Fruit fly (Drosophila melanogaster): Measurements from ENCODE around the gene CG5885.

The CG5885 gene

DNA sequence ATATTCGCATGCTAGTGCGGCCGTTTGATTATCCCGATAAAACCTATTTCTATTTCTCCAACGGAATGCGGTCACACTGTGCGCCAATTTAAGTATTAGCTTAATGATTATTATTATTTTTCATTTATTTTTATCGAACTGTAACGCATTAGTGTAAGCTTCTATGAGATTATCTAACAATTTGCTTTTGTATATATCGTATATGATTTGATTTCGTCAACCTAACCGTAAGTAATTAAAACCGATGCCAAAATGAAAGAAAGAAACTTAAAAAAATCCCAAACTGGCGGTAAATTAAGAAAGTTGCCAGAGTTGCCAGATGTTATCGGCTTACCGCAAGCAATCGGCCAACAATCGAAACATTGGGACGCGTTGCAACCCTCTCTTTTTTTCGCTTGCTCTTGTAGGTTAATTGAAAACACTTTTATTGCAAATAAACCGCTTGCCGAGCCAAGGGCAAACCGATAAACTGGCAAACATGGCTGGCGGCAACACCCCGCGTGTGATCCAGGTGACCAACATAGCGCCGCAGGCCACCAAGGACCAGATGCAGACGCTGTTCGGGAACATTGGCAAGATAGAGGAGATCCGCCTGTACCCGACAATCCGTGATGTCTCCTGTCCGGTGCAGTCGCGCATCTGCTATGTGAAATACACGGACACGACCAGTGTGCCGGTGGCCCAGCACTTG lies 5.4 kb downstream of the CG5885 start, which contains the start of the genes Etl1 and Srp54 (continued):
- TF ChIP-seq bsh (GFP tag; optimal IDR thresholded peaks at IDR 0.05) (no peak), chn (GFP tag; optimal IDR thresholded peaks at IDR 0.05) (no peak), bcd (GFP tag; optimal IDR thresholded peaks at IDR 0.05) (no peak), crp (GFP tag; optimal IDR thresholded peaks at IDR 0.05) (peak in 1 of 2 experiments; percentile 8), Blimp-1 (GFP tag; optimal IDR thresholded peaks at IDR 0.05) (no peak), gem (tag; optimal IDR thresholded peaks at IDR 0.05) (peak; percentile 24), HLH54F (GFP tag; optimal IDR thresholded peaks at IDR 0.05) (no peak), CG2678 (tag; optimal IDR thresholded peaks at IDR 0.05) (peak; percentile 7), CG4617 (GFP tag; optimal IDR thresholded peaks at IDR 0.05; ENCODE audit: borderline replicate concordance) (peak; percentile 30), CG17612 (GFP tag; IDR thresholded peaks at IDR 0.05) (no peak), Gug (GFP tag; IDR thresholded peaks at IDR 0.05) (peak; percentile 39; the same call in 2 of the 4 replicates), HLH4C (GFP tag; IDR thresholded peaks at IDR 0.05; ENCODE audit: partially characterized antibody) (no peak), MTF-1 (GFP tag; optimal IDR thresholded peaks at IDR 0.05; ENCODE audit: borderline replicate concordance) (no peak), Med (GFP tag) (peak; percentile 66), h (optimal IDR thresholded peaks at IDR 0.05) (no peak), sens-2 (GFP tag; IDR thresholded peaks at IDR 0.05) (no peak), nmo (GFP tag; optimal IDR thresholded peaks at IDR 0.05) (peak; percentile 42), row (GFP tag; IDR thresholded peaks at IDR 0.05) (0 out of 3 replicates have a peak, but pooled peaks have one; percentile 21), Opbp (GFP tag; IDR thresholded peaks at IDR 0.05; ENCODE audit: partially characterized antibody) (peak; percentile 4; the same call in 1 of the 3 replicates), bbx (GFP tag; IDR thresholded peaks at IDR 0.05; ENCODE audit: partially characterized antibody) (0 out of 2 replicates have a peak, but pooled peaks have one; percentile 28), Meics (GFP tag; optimal IDR thresholded peaks at IDR 0.05) (no peak), mam (GFP tag; optimal IDR thresholded peaks at IDR 0.05) (no peak), zfh1 (GFP tag; IDR thresholded peaks at IDR 0.05) (peak; percentile 22; the same call in 1 of the 3 replicates), chif (GFP tag; optimal IDR thresholded peaks at IDR 0.05) (no peak), BEAF-32 (GFP tag; optimal IDR thresholded peaks at IDR 0.05) (peak; percentile 63), CG17361 (GFP tag; IDR thresholded peaks at IDR 0.05) (peak; percentile 27; the same call in 1 of the 3 replicates), CG16813 (GFP tag; IDR thresholded peaks at IDR 0.05; ENCODE audit: partially characterized antibody) (0 out of 3 replicates have a peak, but pooled peaks have one; percentile 1), CG8290 (GFP tag; optimal IDR thresholded peaks at IDR 0.05) (peak; percentile 10), CG8290 (tag; optimal IDR thresholded peaks at IDR 0.05) (no peak), phol (tag; optimal IDR thresholded peaks at IDR 0.05) (peak; percentile 42), Sry-δ (GFP tag; optimal IDR thresholded peaks at IDR 0.05) (peak; percentile 28), Camta (GFP tag; optimal IDR thresholded peaks at IDR 0.05) (no peak), CG12659 (GFP tag; optimal IDR thresholded peaks at IDR 0.05) (peak; percentile 60), CG9797 (GFP tag; optimal IDR thresholded peaks at IDR 0.05) (peak; percentile 73), CG2202 (tag; optimal IDR thresholded peaks at IDR 0.05) (no peak), slbo (GFP tag; IDR thresholded peaks at IDR 0.05) (peak; percentile 17; the same call in 1 of the 2 replicates), Scr (GFP tag; IDR thresholded peaks at IDR 0.05; ENCODE audit: partially characterized antibody) (peak; percentile 35), CG10267 (tag; optimal IDR thresholded peaks at IDR 0.05) (peak; percentile 63), Nf-YC (tag; optimal IDR thresholded peaks at IDR 0.05) (peak; percentile 35), YL-1 (GFP tag; optimal IDR thresholded peaks at IDR 0.05) (peak; percentile 52), Fer2 (tag; optimal IDR thresholded peaks at IDR 0.05) (no peak), gro (GFP tag; optimal IDR thresholded peaks at IDR 0.05) (no peak), Ets65A (GFP tag) (peak; percentile 33), Dp (GFP tag; optimal IDR thresholded peaks at IDR 0.05) (peak; percentile 77), Lhr (GFP tag; optimal IDR thresholded peaks at IDR 0.05) (peak; percentile 26), CG3847 (GFP tag; IDR thresholded peaks at IDR 0.05) (peak; percentile 39; the same call in 1 of the 2 replicates), Drgx (GFP tag; IDR thresholded peaks at IDR 0.05) (no peak), Dref (GFP tag; IDR thresholded peaks at IDR 0.05) (peak; percentile 56)
